Fruit fly (Drosophila melanogaster) whole organism, wandering third instar larva: Measurements from ENCODE around the gene CG32262.
A peak's percentile ranks its signal among the peaks of the same experiment; 100 is the strongest.

Source experiments
- Rel ChIP-seq, 2 experiments: fragments of 200-800 bp; sonication (Bioruptor generic) in 1 of 2; optimal IDR thresholded peaks; 2 replicates in 1 of 2; 3 replicates in 1 of 2; lab custom pipeline; 2016 to 2019; ENCODE audit warnings: mild to moderate bottlenecking in 2 of 2, missing biosample characterization in 2 of 2, missing genetic modification characterization in 2 of 2, moderate library complexity in 1 of 2
- ey ChIP-seq: fragments of 200-800 bp; sonication (Bioruptor generic); optimal IDR thresholded peaks from 2 replicates; lab custom pipeline; 2016; ENCODE audit warnings: missing biosample characterization, missing genetic modification characterization

Gene CG32262

DNA sequence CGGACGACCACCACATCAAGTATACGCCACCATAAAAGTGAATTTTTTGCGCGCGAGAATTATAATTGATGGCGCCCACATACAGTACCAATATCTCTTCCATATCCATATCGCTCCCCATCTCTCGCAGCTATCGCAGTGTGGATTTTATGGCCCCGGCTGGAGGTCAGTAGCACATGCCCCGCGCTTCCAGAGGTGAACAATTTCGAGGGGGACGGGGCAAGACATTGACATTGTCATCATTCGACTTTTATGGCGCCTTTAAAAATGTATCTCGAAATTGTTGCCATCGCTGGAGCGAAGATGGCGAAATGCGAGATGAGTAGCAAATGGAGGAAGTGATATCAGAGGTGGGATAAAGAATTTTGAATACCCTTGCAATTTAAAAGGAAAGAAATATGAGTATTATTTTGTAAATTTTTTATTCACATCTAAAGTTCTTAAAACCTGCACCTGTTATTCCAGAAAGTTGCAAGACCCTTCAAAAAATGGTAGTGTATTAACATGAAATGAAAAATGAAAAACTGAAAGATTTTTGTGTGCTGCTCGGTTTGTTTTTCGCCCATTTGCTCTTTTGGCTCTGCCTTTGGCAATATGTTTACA, 49.5 kb downstream of the CG32262 start:
- peak; percentile 28 for TF ChIP-seq ey
- TF ChIP-seq Rel (GFP tag; optimal IDR thresholded peaks at IDR 0.05; lab: Kevin White, UChicago): no peak
- no peak for TF ChIP-seq Rel (tag; optimal IDR thresholded peaks at IDR 0.05; lab: Kevin White, UChicago)
